Worm (Caenorhabditis elegans): Measurements from ENCODE around the gene ZK643.2.
A peak's percentile ranks its signal among the peaks of the same experiment; 100 is the strongest.

DNA sequence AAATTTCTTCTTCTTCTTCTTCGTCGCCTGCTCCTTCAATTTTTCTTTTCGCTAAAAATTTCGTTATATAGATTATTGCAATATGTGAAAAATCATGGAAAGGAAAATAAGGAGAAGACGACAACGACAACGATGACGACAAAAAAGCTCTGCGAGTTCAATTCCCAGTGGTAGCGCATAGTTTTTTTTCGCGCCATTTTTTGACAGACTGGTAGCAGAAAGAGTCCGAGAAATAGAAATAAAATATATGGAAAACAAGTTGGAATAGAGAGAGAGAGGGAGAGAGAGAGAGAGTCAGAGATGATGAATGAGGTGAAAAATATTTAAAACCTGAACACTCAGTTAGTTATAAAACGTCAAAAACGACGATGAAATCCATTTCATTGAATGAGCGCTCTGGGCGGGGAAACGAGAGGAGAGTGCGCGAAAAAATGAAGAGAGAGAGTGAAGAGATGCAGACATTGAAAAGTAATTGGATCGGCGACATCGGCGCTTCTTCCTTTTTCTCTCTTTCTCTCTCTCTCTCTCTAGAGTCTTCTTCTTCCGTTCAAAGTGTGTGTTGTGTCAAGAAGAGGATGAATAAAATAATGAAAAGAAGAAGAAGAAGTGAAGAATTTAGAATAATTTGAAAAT lies 25.6 kb downstream of the ZK643.2 start, which contains the start of gene pde-2:
- no peak for TF ChIP-seq elt-3 (tag; optimal IDR thresholded peaks at IDR 0.05)
- no peak for TF ChIP-seq sea-2 (GFP tag; optimal IDR thresholded peaks at IDR 0.05)
- peak; percentile 15 for TF ChIP-seq lsy-12 (tag; optimal IDR thresholded peaks at IDR 0.05)
